Worm (Caenorhabditis elegans): Measurements from ENCODE around the gene psf-1.

DNA sequence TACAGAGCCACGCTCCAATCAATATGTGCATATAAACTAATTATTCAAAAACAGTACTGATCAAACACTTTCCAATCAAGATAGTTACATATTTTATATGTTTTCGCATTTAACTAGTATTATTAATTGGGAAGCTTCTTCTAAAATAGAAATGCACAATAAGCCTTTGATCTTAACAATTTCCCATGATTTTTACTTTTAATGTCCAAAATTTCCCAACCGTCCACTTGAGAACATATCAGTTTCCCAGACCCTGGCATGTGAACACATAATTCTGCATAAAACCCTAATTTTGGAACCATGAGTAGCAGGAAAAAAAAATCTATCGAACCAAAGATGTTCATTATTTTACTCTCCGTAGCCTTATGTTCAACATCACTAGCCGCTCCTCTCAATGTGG, 7.9 kb downstream of the psf-1 start, which contains the start of gene R53.8:
- no peak for TF ChIP-seq him-1 (tag; optimal IDR thresholded peaks at IDR 0.05)
- TF ChIP-seq dao-5 (tag; optimal IDR thresholded peaks at IDR 0.05), result no peak
